Fruit fly (Drosophila melanogaster): ENCODE data around the gene knrl.

- no peak for TF ChIP-seq Ets21C (GFP tag; optimal IDR thresholded peaks at IDR 0.05)
- TF ChIP-seq CG3032 (tag; optimal IDR thresholded peaks at IDR 0.05), result no peak
These were observed 23.3 kb upstream of the knrl start for dm6 chr3L:20643774-20644173.
